Worm (Caenorhabditis elegans): ENCODE results near the gene T05C7.9.

DNA sequence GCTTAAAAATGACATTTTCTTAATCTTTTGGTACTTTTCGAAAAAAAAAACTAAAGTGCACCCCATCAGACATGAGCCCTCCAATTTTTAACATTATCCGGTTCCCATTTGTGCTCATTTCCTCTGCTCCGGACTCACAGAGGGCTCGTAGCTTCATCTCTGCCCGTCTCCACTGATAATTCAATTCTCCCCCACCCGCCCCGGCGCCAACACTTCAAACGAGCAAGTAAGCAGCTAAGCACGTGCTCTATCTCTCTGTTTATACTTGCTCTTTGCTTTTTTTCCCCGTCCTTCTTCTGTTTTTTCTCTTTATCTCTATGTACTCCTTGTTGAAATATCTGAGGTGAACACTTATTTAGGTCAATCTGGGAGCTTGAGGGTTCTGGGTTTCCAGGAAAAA is at the start of gene T05C7.9:
- TF ChIP-seq ZK185.1 (tag; optimal IDR thresholded peaks at IDR 0.05; ENCODE audit: poor library complexity, severe bottlenecking), result no peak
- no peak for TF ChIP-seq lin-35 (GFP tag; optimal IDR thresholded peaks at IDR 0.05)
- no peak for TF ChIP-seq ztf-28 (GFP tag; IDR thresholded peaks at IDR 0.05)
- no peak for TF ChIP-seq ama-1 (optimal IDR thresholded peaks at IDR 0.05)
- TF ChIP-seq ama-1 (GFP tag; optimal IDR thresholded peaks at IDR 0.05), result no peak

Data from whole organism, young adult.